Fruit fly (Drosophila melanogaster): Measurements from ENCODE around the gene CG9636.

DNA sequence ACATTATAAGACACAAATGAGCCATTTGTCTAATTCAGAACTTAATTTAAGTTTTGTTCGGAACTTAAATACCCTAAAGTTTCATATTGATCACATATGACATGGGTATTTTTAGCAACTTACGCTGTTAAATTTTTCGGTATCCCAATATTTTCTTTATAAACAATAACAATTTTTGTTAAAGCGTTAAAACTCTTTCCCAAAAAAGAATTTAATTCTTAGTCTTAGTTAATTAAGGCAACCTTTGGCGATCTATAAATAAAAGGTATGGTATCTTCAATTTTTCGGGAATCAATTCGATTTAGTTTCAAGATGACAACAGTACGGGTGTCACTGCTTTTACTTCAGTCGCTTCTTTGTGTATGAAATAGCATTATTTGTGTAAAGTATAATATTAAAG is 47.3 kb upstream of the CG9636 start, which contains the start of gene CG31464:
- TF ChIP-seq Sox102F (GFP tag; optimal IDR thresholded peaks at IDR 0.05) (no peak), fd59A (GFP tag; optimal IDR thresholded peaks at IDR 0.05) (no peak), CG8319 (GFP tag; optimal IDR thresholded peaks at IDR 0.05) (no peak), Eip78C (GFP tag) (no peak)
